Worm (Caenorhabditis elegans): ENCODE measurements around the gene fbxa-73.
A peak's percentile ranks its signal among the peaks of the same experiment; 100 is the strongest.

fbxa-73 gene

ce11 chrIII:2279457-2279856 lies 26.2 kb downstream of the fbxa-73 start, which contains the start of gene Y54F10BM.23:
Y54F10BM.23 (minus strand) TSS chrIII:2279557.
- no peak for TF ChIP-seq Y48G9A.11 (GFP tag; IDR thresholded peaks at IDR 0.05)
- no peak for TF ChIP-seq unc-62 (GFP tag; optimal IDR thresholded peaks at IDR 0.05 in 1 of 2)
- TF ChIP-seq unc-62 (tag; optimal IDR thresholded peaks at IDR 0.05), result no peak
- TF ChIP-seq lin-29 (GFP tag; IDR thresholded peaks at IDR 0.05), result no peak
- TF ChIP-seq gei-8 (GFP tag; optimal IDR thresholded peaks at IDR 0.05), result no peak

ce11 chrIII:2280569-2280968 lies 27.3 kb downstream of the fbxa-73 start, which contains the start of gene Y54F10BM.22:
Y54F10BM.22 (plus strand) TSS chrIII:2280899.
- TF ChIP-seq pqm-1 (tag; optimal IDR thresholded peaks at IDR 0.05), result no peak
- peak; percentile 3 for TF ChIP-seq hlh-30 (tag; optimal IDR thresholded peaks at IDR 0.05; ENCODE audit: insufficient read depth)

ce11 chrIII:2281975-2282957 lies 29.0 kb downstream of the fbxa-73 start, which contains the start of gene Y54F10BM.3:
Y54F10BM.3 (plus strand) TSS chrIII:2282025.
- TF ChIP-seq nhr-41 (GFP tag; IDR thresholded peaks at IDR 0.05), result no peak
- peak; percentile 97 for TF ChIP-seq ceh-28 (tag; optimal IDR thresholded peaks at IDR 0.05)

ce11 chrIII:2283341-2283847 lies 30.1 kb downstream of the fbxa-73 start:
- peak in 1 of 2 experiments; percentile 57 for TF ChIP-seq unc-62 (GFP tag; optimal IDR thresholded peaks at IDR 0.05 in 1 of 2)
- TF ChIP-seq unc-62 (tag; optimal IDR thresholded peaks at IDR 0.05), result no peak
- peak; percentile 95 for TF ChIP-seq ceh-28 (tag; optimal IDR thresholded peaks at IDR 0.05)
- TF ChIP-seq cey-2 (tag; optimal IDR thresholded peaks at IDR 0.05; ENCODE audit: borderline replicate concordance, insufficient read depth), result no peak
- no peak for TF ChIP-seq R02D3.7 (tag; optimal IDR thresholded peaks at IDR 0.05)
- no peak for TF ChIP-seq saeg-2 (GFP tag; IDR thresholded peaks at IDR 0.05)

ce11 chrIII:2288261-2288660 lies 35.0 kb downstream of the fbxa-73 start:
- TF ChIP-seq lsy-2 (tag; optimal IDR thresholded peaks at IDR 0.05) (no peak), arid-1 (GFP tag; conservative IDR thresholded peaks at IDR 0.05) (no peak), fos-1 (tag; optimal IDR thresholded peaks at IDR 0.05) (no peak), duxl-1 (tag; optimal IDR thresholded peaks at IDR 0.05; ENCODE audit: poor library complexity) (no peak), aha-1 (tag) (peak; percentile 96), nhr-6 (tag; optimal IDR thresholded peaks at IDR 0.05) (no peak)

- TF ChIP-seq lin-38 (GFP tag; IDR thresholded peaks at IDR 0.05), result peak; percentile 65
- TF ChIP-seq F26F4.8 (GFP tag; conservative IDR thresholded peaks at IDR 0.05), result 0 out of 2 replicates have a peak, but pooled peaks have one; percentile 46
Measured at ce11 chrIII:2290222-2290938, 37.1 kb downstream of the fbxa-73 start.

- TF ChIP-seq nhr-237 (tag; optimal IDR thresholded peaks at IDR 0.05) (no peak), Y5F2A.4 (GFP tag; optimal IDR thresholded peaks at IDR 0.05) (no peak), daf-16 (GFP tag; optimal IDR thresholded peaks at IDR 0.05) (no peak), daf-16 (tag; optimal IDR thresholded peaks at IDR 0.05) (peak; percentile 58), lir-3 (tag; optimal IDR thresholded peaks at IDR 0.05) (no peak), Y105C5A.15 (GFP tag; IDR thresholded peaks at IDR 0.05) (no peak), fkh-10 (GFP tag; optimal IDR thresholded peaks at IDR 0.05) (no peak), pqm-1 (tag; optimal IDR thresholded peaks at IDR 0.05) (peak; percentile 78), madf-5 (GFP tag; IDR thresholded peaks at IDR 0.05) (no peak), zip-11 (GFP tag; IDR thresholded peaks at IDR 0.05) (no peak), dve-1 (tag; optimal IDR thresholded peaks at IDR 0.05; ENCODE audit: insufficient read depth) (peak; percentile 16), hlh-30 (tag; optimal IDR thresholded peaks at IDR 0.05; ENCODE audit: insufficient read depth) (peak; percentile 33), F49E8.2 (tag; optimal IDR thresholded peaks at IDR 0.05; ENCODE audit: borderline replicate concordance) (no peak), Y48G9A.11 (GFP tag; IDR thresholded peaks at IDR 0.05) (no peak), aha-1 (tag) (peak; percentile 88), dmd-6 (GFP tag; IDR thresholded peaks at IDR 0.05) (no peak), nhr-48 (tag; optimal IDR thresholded peaks at IDR 0.05) (no peak), tag-97 (GFP tag; IDR thresholded peaks at IDR 0.05) (no peak), aly-2 (tag; optimal IDR thresholded peaks at IDR 0.05) (no peak), nhr-11 (tag; optimal IDR thresholded peaks at IDR 0.05) (no peak)
Measured at ce11 chrIII:2291139-2291538, 37.9 kb downstream of the fbxa-73 start, which contains the start of gene fbxa-219. fbxa-219 (plus strand) TSS chrIII:2291415.

All from whole organism, L4 larva.